Worm (Caenorhabditis elegans): Measurements from ENCODE around the gene nap-1.

Gene nap-1

DNA sequence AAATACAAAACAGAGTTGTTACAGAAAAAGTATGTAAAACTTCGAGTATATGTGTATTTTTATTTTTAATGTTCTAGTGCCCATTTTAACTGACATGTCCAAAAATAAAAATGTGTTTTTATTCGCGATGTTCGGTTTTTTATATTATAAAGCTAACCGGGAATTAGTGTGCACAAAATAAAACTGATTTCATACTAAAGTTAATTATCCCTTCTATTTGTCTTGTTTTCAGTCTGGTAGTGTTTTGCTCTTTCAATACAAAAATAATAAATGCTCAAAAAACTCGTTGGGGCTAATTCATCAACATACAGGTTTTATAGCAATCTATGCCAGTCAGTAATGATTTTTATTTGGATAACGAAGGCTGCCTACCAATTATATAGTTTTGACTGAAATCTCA lies 5.6 kb upstream of the nap-1 start:
- no peak for TF ChIP-seq ztf-28 (GFP tag; IDR thresholded peaks at IDR 0.05)
- no peak for TF ChIP-seq mxl-1 (tag; optimal IDR thresholded peaks at IDR 0.05)
- TF ChIP-seq F39B2.1 (GFP tag; IDR thresholded peaks at IDR 0.05): no peak
- no peak for TF ChIP-seq D2030.7 (GFP tag; IDR thresholded peaks at IDR 0.05)
- TF ChIP-seq ztf-3 (GFP tag; optimal IDR thresholded peaks at IDR 0.05): no peak
- TF ChIP-seq unc-62 (GFP tag; optimal IDR thresholded peaks at IDR 0.05): no peak

DNA sequence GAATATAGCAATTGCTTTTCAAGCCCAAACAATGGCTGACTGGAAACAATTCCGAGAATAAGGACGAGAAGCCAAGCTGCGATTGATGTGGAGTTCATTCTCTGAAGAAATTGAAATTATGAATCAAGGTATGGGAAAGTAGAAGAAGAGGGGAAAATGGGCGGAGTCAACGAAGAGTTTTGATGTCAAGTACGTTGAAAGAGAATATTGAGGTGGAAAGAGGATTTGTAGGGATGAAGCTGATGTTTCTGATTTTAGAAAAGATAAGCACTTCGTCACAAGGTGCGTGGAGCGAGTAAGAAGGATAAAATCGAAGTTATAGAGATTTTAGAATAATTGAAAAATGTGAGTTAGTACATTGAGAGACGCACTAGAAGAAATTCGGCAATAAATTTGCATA lies 3.6 kb upstream of the nap-1 start, which contains the start of gene D2096.9:
Gene D2096.9, minus strand, starts transcription at position 101 of the 400 bp plus-strand sequence.
- TF ChIP-seq hmg-1.2 (GFP tag; IDR thresholded peaks at IDR 0.05) (no peak), T26A5.8 (tag; optimal IDR thresholded peaks at IDR 0.05) (no peak), madf-6 (GFP tag; IDR thresholded peaks at IDR 0.05) (no peak), cebp-1 (GFP tag; IDR thresholded peaks at IDR 0.05) (no peak), cebp-1 (tag; optimal IDR thresholded peaks at IDR 0.05) (no peak), F22D6.2 (tag; optimal IDR thresholded peaks at IDR 0.05) (no peak), tbp1 (GFP tag; optimal IDR thresholded peaks at IDR 0.05) (no peak), B0035.1 (tag; optimal IDR thresholded peaks at IDR 0.05) (no peak), hrde-1 (tag; optimal IDR thresholded peaks at IDR 0.05; ENCODE audit: borderline replicate concordance) (no peak), snpc-1.3 (tag; optimal IDR thresholded peaks at IDR 0.05; ENCODE audit: insufficient read depth) (no peak)

DNA sequence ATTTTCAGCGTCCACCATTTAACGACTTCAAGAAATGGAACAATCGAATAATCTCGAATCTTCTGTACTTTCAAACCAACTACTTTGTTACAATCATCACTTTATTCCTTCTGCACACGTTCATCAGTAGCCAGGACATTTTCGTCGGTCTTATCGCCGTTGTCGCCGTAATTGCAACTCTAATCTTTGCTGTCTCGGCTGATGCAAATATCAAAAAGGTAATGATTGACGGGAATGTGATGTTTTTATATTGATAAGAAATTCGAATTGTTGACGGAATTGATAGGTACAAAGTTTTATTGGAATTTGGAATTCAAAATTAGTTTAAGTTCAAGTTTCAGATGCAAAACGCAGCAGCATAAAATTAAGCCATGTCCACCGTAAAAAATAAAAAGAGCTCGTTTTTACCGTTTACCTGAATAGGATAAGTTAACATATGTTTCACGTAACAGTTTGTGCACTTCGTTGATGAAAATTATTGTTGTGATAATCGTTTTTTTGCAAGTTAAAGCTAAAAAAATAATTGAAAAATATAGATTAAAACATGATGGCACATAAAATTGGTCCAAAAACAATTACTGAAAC lies 1.2 kb upstream of the nap-1 start:
- peak; percentile 24 for TF ChIP-seq tbp1 (GFP tag; optimal IDR thresholded peaks at IDR 0.05)
- TF ChIP-seq B0035.1 (tag; optimal IDR thresholded peaks at IDR 0.05): no peak
- no peak for TF ChIP-seq snpc-1.3 (tag; optimal IDR thresholded peaks at IDR 0.05; ENCODE audit: insufficient read depth)
- no peak for TF ChIP-seq rcor-1 (GFP tag; IDR thresholded peaks at IDR 0.05)
- no peak for TF ChIP-seq aptf-3 (GFP tag; IDR thresholded peaks at IDR 0.05)
- TF ChIP-seq nhr-80 (tag; optimal IDR thresholded peaks at IDR 0.05): peak; percentile 93
- peak; percentile 54 for TF ChIP-seq unc-62 (GFP tag; optimal IDR thresholded peaks at IDR 0.05)
- TF ChIP-seq attf-3 (GFP tag; conservative IDR thresholded peaks at IDR 0.05): no peak
- no peak for TF ChIP-seq ztf-25 (GFP tag; IDR thresholded peaks at IDR 0.05)
- no peak for TF ChIP-seq F10E7.11 (tag; optimal IDR thresholded peaks at IDR 0.05)
- TF ChIP-seq dpff-1 (tag; optimal IDR thresholded peaks at IDR 0.05): no peak
- no peak for TF ChIP-seq lsy-27 (tag; optimal IDR thresholded peaks at IDR 0.05; ENCODE audit: borderline replicate concordance, insufficient read depth)
- no peak for TF ChIP-seq B0019.2 (GFP tag; conservative IDR thresholded peaks at IDR 0.05)
- TF ChIP-seq let-607 (tag; optimal IDR thresholded peaks at IDR 0.05): peak in 1 of 2 experiments; percentile 40
- TF ChIP-seq ZK185.1 (tag; optimal IDR thresholded peaks at IDR 0.05; ENCODE audit: poor library complexity, severe bottlenecking): no peak
- no peak for TF ChIP-seq F33H1.4 (GFP tag; IDR thresholded peaks at IDR 0.05)

DNA sequence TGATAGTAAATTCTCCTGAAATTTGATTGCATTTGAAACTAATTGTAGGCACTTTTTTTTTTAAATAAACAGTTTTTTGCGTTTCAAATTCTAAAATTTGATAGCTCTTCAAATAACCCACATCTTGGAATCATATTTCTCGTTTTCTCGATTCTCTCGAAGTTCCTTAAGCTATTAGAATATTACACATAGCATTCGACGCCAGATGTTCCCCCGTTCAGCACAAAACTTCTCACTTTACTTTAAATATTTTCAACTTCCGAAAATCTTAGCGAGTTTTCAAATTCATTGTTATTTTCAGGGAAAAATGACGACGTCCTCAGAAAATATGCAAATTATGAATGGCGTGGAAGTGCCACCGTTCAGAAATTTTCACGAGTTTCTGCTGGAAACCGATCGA lies 564 bp upstream of the nap-1 start, which contains the start of gene praf-3:
Gene praf-3, plus strand, starts transcription at position 301 of the 400 bp plus-strand sequence.
- no peak for TF ChIP-seq snpc-4 (GFP tag; optimal IDR thresholded peaks at IDR 0.05)
- no peak for TF ChIP-seq snpc-4 (tag; optimal IDR thresholded peaks at IDR 0.05)
- TF ChIP-seq tlf-1 (GFP tag; optimal IDR thresholded peaks at IDR 0.05): no peak
- TF ChIP-seq tbx-9 (tag; optimal IDR thresholded peaks at IDR 0.05; ENCODE audit: borderline replicate concordance): no peak
- no peak for TF ChIP-seq him-1 (tag; optimal IDR thresholded peaks at IDR 0.05)
- TF ChIP-seq F23B12.7 (tag; optimal IDR thresholded peaks at IDR 0.05; ENCODE audit: insufficient read depth): no peak
- TF ChIP-seq B0035.1 (tag; optimal IDR thresholded peaks at IDR 0.05): no peak
- TF ChIP-seq nfyb-1 (GFP tag; IDR thresholded peaks at IDR 0.05): no peak
- TF ChIP-seq ccch-3 (GFP tag; optimal IDR thresholded peaks at IDR 0.05): no peak
- TF ChIP-seq mel-28 (tag; optimal IDR thresholded peaks at IDR 0.05; ENCODE audit: borderline replicate concordance): no peak
- no peak for TF ChIP-seq hrde-1 (tag; optimal IDR thresholded peaks at IDR 0.05; ENCODE audit: borderline replicate concordance)
- no peak for TF ChIP-seq F39B2.1 (GFP tag; IDR thresholded peaks at IDR 0.05)
- no peak for TF ChIP-seq madf-8 (GFP tag; conservative IDR thresholded peaks at IDR 0.05)

Data from whole organism, young adult.